Worm (Caenorhabditis elegans) whole organism, L2 larva: ENCODE measurements around the gene R03D7.2.

Experiments used
- C34F6.9 ChIP-seq: fragments of 150-350 bp; optimal IDR thresholded peaks from 2 replicates; lab custom pipeline; 2014; ENCODE audit warnings: missing biosample characterization, missing genetic modification characterization
- F13H6.1 ChIP-seq: sonication (generic microtip); optimal IDR thresholded peaks from 2 replicates; lab custom pipeline; 2016; ENCODE audit warnings: missing genetic modification characterization, missing compliant biosample characterization
- R02D3.7 ChIP-seq: fragments of 150-350 bp; optimal IDR thresholded peaks from 2 replicates; lab custom pipeline; 2014; ENCODE audit warnings: missing biosample characterization, missing genetic modification characterization
- Y55F3AM.14 ChIP-seq: fragments of 200-800 bp; sonication (Bioruptor generic); optimal IDR thresholded peaks from 2 replicates; lab custom pipeline; 2018; ENCODE audit warnings: mild to moderate bottlenecking, missing genetic modification characterization, missing compliant biosample characterization
- alr-1 ChIP-seq: fragments of 150-350 bp; optimal IDR thresholded peaks from 2 replicates; lab custom pipeline; 2014; ENCODE audit warnings: missing biosample characterization, missing genetic modification characterization
- blmp-1 ChIP-seq: sonication (generic microtip); optimal IDR thresholded peaks from 2 replicates; lab custom pipeline; 2017; ENCODE audit warnings: missing genetic modification characterization, mild to moderate bottlenecking, missing compliant biosample characterization, antibody characterized with exemption, moderate library complexity; ENCODE audit not compliant: insufficient read depth
- ceh-16 ChIP-seq: fragments of 150-350 bp; optimal IDR thresholded peaks from 2 replicates; lab custom pipeline; 2014; ENCODE audit warnings: missing biosample characterization, missing genetic modification characterization
- ceh-82 ChIP-seq: fragments of 150-350 bp; optimal IDR thresholded peaks from 2 replicates; lab custom pipeline; 2014; ENCODE audit warnings: missing biosample characterization, missing genetic modification characterization
- crh-2 ChIP-seq: sonication (generic microtip); optimal IDR thresholded peaks from 2 replicates; lab custom pipeline; 2017; ENCODE audit warnings: missing biosample characterization, missing genetic modification characterization
- dmd-4 ChIP-seq: sonication (generic microtip); optimal IDR thresholded peaks from 2 replicates; lab custom pipeline; 2017; ENCODE audit warnings: missing biosample characterization, missing genetic modification characterization
- elt-3 ChIP-seq: sonication (generic microtip); optimal IDR thresholded peaks from 2 replicates; lab custom pipeline; 2017; ENCODE audit warnings: missing biosample characterization, missing genetic modification characterization
- fos-1 ChIP-seq: fragments of 150-350 bp; optimal IDR thresholded peaks from 2 replicates; lab custom pipeline; 2014; ENCODE audit warnings: missing biosample characterization, missing genetic modification characterization
- lin-11 ChIP-seq: fragments of 150-350 bp; sonication (generic microtip); optimal IDR thresholded peaks from 2 replicates; lab custom pipeline; 2014; ENCODE audit warnings: missing biosample characterization, missing genetic modification characterization, inconsistent platforms, mixed read lengths
- lin-13 ChIP-seq: fragments of 150-350 bp; optimal IDR thresholded peaks from 2 replicates; lab custom pipeline; 2014; ENCODE audit warnings: missing biosample characterization, missing genetic modification reagents, missing genetic modification characterization
- lsy-2 ChIP-seq, 2 experiments: fragments of 150-350 bp in 1 of 2; sonication (generic microtip) in 1 of 2; optimal IDR thresholded peaks; 2 replicates each; lab custom pipeline; 2014 to 2017; ENCODE audit warnings: missing biosample characterization in 2 of 2, missing genetic modification characterization in 2 of 2
- mab-5 ChIP-seq: fragments of 150-350 bp; optimal IDR thresholded peaks from 2 replicates; lab custom pipeline; 2014; ENCODE audit warnings: missing biosample characterization, missing genetic modification characterization
- mdl-1 ChIP-seq, 2 experiments: fragments of 150-350 bp in 1 of 2; sonication (generic microtip) in 1 of 2; optimal IDR thresholded peaks; 2 replicates each; lab custom pipeline; 2017; ENCODE audit warnings: missing biosample characterization in 2 of 2, missing genetic modification characterization in 2 of 2
- nhr-10 ChIP-seq: sonication (generic microtip); optimal IDR thresholded peaks from 2 replicates; lab custom pipeline; 2017; ENCODE audit warnings: missing biosample characterization, missing genetic modification characterization
- nhr-11 ChIP-seq: fragments of 150-350 bp; optimal IDR thresholded peaks from 2 replicates; lab custom pipeline; 2014; ENCODE audit warnings: missing biosample characterization, missing genetic modification characterization
- nhr-12 ChIP-seq: fragments of 150-350 bp; optimal IDR thresholded peaks from 2 replicates; lab custom pipeline; 2014; ENCODE audit warnings: missing biosample characterization, missing genetic modification characterization
- nhr-129 ChIP-seq: fragments of 150-350 bp; optimal IDR thresholded peaks from 2 replicates; lab custom pipeline; 2014; ENCODE audit warnings: missing biosample characterization, missing genetic modification characterization
- nhr-21 ChIP-seq: fragments of 150-350 bp; optimal IDR thresholded peaks from 2 replicates; lab custom pipeline; 2014; ENCODE audit warnings: missing biosample characterization, missing genetic modification characterization
- nhr-237 ChIP-seq: fragments of 150-350 bp; optimal IDR thresholded peaks from 2 replicates; lab custom pipeline; 2014; ENCODE audit warnings: missing biosample characterization, missing genetic modification characterization
- nhr-25 ChIP-seq: fragments of 150-350 bp; sonication (generic microtip); optimal IDR thresholded peaks from 3 replicates; lab custom pipeline; 2014; ENCODE audit warnings: missing biosample characterization, missing genetic modification characterization
- nhr-6 ChIP-seq: fragments of 150-350 bp; optimal IDR thresholded peaks from 2 replicates; lab custom pipeline; 2014; ENCODE audit warnings: missing biosample characterization, missing genetic modification characterization
- nhr-77 ChIP-seq: fragments of 150-350 bp; optimal IDR thresholded peaks from 2 replicates; lab custom pipeline; 2014; ENCODE audit warnings: missing biosample characterization, missing genetic modification characterization
- peb-1 ChIP-seq: fragments of 150-350 bp; optimal IDR thresholded peaks from 2 replicates; lab custom pipeline; 2014; ENCODE audit warnings: missing biosample characterization, missing genetic modification characterization
- skn-1 ChIP-seq: sonication (generic microtip); optimal IDR thresholded peaks from 2 replicates; lab custom pipeline; 2017; ENCODE audit warnings: missing biosample characterization, missing genetic modification characterization
- sma-3 ChIP-seq: sonication (generic microtip); optimal IDR thresholded peaks from 2 replicates; lab custom pipeline; 2016; ENCODE audit warnings: missing genetic modification reagents, missing genetic modification characterization, missing compliant biosample characterization
- sma-9 ChIP-seq, 2 experiments: fragments of 150-350 bp in 1 of 2; sonication (generic microtip) in 1 of 2; optimal IDR thresholded peaks; 2 replicates each; lab custom pipeline; 2014 to 2016; ENCODE audit warnings: missing genetic modification characterization in 2 of 2, mild to moderate bottlenecking in 1 of 2, missing biosample characterization in 1 of 2, missing compliant biosample characterization in 1 of 2, missing genetic modification reagents in 1 of 2, moderate library complexity in 1 of 2
- unc-39 ChIP-seq: fragments of 150-350 bp; optimal IDR thresholded peaks from 2 replicates; lab custom pipeline; 2014; ENCODE audit warnings: missing biosample characterization, missing genetic modification characterization
- unc-55 ChIP-seq: fragments of 150-350 bp; sonication (generic microtip); optimal IDR thresholded peaks from 3 replicates; lab custom pipeline; 2014; ENCODE audit warnings: missing biosample characterization, missing genetic modification reagents, missing genetic modification characterization
- unc-62 ChIP-seq: fragments of 150-350 bp; optimal IDR thresholded peaks from 2 replicates; lab custom pipeline; 2014; ENCODE audit warnings: missing biosample characterization, missing genetic modification reagents, missing genetic modification characterization
- ztf-4 ChIP-seq: fragments of 150-350 bp; optimal IDR thresholded peaks from 2 replicates; lab custom pipeline; 2014; ENCODE audit warnings: missing biosample characterization, missing genetic modification characterization

Gene R03D7.2

DNA sequence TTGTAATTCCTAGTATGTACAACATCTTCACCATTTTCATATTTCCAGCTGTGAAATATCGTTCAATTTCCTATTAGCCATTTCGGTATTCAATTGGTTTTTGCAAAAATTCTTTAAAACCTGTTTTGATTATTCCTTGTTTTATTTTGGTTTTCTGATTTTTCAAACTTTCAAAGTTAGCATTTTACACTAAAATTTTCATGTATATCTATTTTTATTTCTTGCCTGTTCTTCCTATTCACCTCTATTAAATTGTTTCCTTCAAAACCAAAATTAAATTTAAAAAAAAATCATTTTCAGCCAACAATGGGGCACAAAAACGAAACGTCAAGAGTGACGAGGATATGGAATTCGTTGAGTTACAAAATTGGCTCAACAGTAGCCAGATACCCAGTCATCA is 46.0 kb downstream of the R03D7.2 start, which contains the start of gene ptr-8:
Gene ptr-8, plus strand, starts transcription at position 301 of the 400 bp plus-strand sequence.
- TF ChIP-seq unc-62 (GFP tag; lab: Kevin White, UChicago) (no peak), ceh-82 (no peak), Y55F3AM.14 (GFP tag; lab: Kevin White, UChicago) (no peak), nhr-77 (tag; lab: Kevin White, UChicago) (no peak), nhr-25 (tag; lab: Kevin White, UChicago) (no peak), nhr-129 (tag; lab: Kevin White, UChicago) (no peak), C34F6.9 (tag; lab: Kevin White, UChicago) (no peak), nhr-10 (tag; lab: Kevin White, UChicago) (no peak), dmd-4 (tag; lab: Kevin White, UChicago) (no peak), alr-1 (no peak), lsy-2 (tag; optimal IDR thresholded peaks at IDR 0.05; lab: Kevin White, UChicago) (no peak), unc-39 (tag; lab: Kevin White, UChicago) (no peak), sma-3 (GFP tag; lab: Kevin White, UChicago) (no peak), nhr-6 (no peak), unc-55 (GFP tag; lab: Kevin White, UChicago) (no peak), mab-5 (tag; lab: Kevin White, UChicago) (no peak), nhr-12 (tag; lab: Kevin White, UChicago) (no peak), R02D3.7 (no peak)

DNA sequence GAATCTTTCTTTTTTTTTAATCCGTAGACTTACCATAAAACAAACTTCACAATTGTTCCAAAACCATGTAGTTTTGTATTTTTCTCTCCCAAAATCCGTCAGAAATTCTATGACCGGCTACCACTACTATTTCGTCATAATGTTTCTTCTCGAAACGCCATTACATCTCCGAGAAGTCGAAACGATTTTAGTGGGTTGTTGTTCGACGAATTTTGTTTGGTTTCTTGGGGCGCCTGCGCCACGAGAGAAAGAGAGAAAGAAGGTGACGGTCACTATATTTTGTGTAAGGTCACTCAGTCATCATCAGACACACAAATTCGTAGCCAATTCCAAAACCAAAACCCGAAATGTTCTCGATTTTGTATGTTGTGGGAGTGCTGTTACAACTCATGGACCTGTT is 47.9 kb downstream of the R03D7.2 start:
- TF ChIP-seq nhr-25 (tag; lab: Kevin White, UChicago) (peak; percentile 75), blmp-1 (no peak), skn-1 (tag; lab: Kevin White, UChicago) (no peak), nhr-77 (tag; lab: Kevin White, UChicago) (no peak), F13H6.1 (tag; lab: Kevin White, UChicago) (no peak), lin-11 (tag; lab: Kevin White, UChicago) (no peak), sma-9 (GFP tag; optimal IDR thresholded peaks at IDR 0.05; lab: Kevin White, UChicago) (no peak), sma-9 (tag; optimal IDR thresholded peaks at IDR 0.05; lab: Kevin White, UChicago) (no peak), nhr-129 (tag; lab: Kevin White, UChicago) (peak; percentile 67), ceh-16 (no peak), peb-1 (tag; lab: Kevin White, UChicago) (no peak), sma-3 (GFP tag; lab: Kevin White, UChicago) (peak; percentile 39), unc-55 (GFP tag; lab: Kevin White, UChicago) (no peak), fos-1 (tag; lab: Kevin White, UChicago) (peak; percentile 17), nhr-11 (tag; lab: Kevin White, UChicago) (no peak), elt-3 (no peak)

DNA sequence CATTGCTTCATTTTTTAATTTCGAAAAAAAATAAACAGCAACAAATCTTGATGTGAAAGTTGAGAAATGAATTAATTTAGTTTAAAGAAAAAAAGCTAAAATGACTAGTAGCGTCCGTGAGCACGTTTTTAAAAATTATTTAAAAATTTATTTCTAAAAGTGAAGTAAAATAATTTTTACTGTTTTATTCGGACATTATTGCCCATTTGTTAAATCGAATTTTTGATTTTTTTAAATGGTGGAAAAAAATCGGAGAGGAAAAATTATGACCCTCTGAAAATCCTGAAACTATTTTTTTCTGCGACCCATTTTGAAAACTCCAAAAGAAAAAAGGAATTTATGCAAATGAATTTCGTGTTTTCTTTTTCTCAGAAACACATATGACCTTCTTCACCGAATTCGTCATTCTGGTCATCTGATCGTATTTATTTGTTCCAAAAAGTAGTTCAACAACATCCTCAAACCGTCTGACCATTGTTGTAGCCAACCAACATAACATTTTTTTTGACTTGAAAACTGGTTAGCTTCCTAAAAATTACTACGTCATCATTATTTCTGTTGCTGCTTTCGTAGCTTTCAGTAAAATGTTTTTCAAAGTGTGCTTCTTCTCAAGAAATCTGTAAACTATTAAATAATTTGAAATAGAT is 49.0 kb downstream of the R03D7.2 start, which contains the start of gene F44F4.3:
Gene F44F4.3, minus strand, starts transcription at position 51 of the 647 bp plus-strand sequence.
- TF ChIP-seq lin-13 (GFP tag; lab: Kevin White, UChicago) (no peak), nhr-21 (no peak), nhr-25 (tag; lab: Kevin White, UChicago) (peak; percentile 49)

DNA sequence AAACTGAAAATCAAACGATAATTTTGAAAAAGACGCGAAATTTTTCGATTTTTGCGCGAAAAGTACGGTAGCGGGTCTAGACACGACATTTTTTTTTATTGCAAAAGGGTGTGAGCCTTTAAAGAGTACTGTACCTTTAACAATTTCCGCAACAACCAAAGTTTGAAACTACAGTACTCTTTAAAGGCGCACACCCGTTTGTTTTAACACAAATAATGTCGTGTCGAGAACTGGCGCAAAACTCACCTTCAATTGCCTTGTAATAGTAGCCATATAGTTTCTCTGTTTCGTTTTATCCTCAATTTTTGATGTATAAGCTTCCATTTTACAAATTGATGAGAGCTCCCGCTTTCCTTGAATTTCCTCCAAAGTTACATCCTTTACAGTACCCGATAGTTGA is 49.7 kb downstream of the R03D7.2 start:
- TF ChIP-seq lin-11 (tag; lab: Kevin White, UChicago) (no peak), unc-39 (tag; lab: Kevin White, UChicago) (no peak), mdl-1 (tag; optimal IDR thresholded peaks at IDR 0.05; lab: Kevin White, UChicago) (no peak), nhr-237 (tag; lab: Kevin White, UChicago) (no peak), crh-2 (tag; lab: Kevin White, UChicago) (no peak), fos-1 (tag; lab: Kevin White, UChicago) (no peak), ztf-4 (no peak), mab-5 (tag; lab: Kevin White, UChicago) (no peak), lsy-2 (tag; optimal IDR thresholded peaks at IDR 0.05; lab: Kevin White, UChicago) (no peak), skn-1 (tag; lab: Kevin White, UChicago) (no peak), alr-1 (no peak), nhr-129 (tag; lab: Kevin White, UChicago) (no peak), R02D3.7 (no peak)
- TF ChIP-seq, all 48 proteins: peak for 0
